Worm (Caenorhabditis elegans) whole organism, young adult: ENCODE measurements around the gene C25H3.15.

Source experiments
- B0261.1 ChIP-seq: sonication (generic microtip); optimal IDR thresholded peaks from 2 replicates; lab custom pipeline; 2016; ENCODE audit warnings: mild to moderate bottlenecking, missing genetic modification characterization, moderate library complexity, missing compliant biosample characterization
- B0336.3 ChIP-seq: fragments of 200-800 bp; sonication (Bioruptor generic); IDR thresholded peaks from 2 replicates; pipeline ENCODE4 v1.3.6; 2022; ENCODE audit warnings: missing genetic modification characterization, missing compliant biosample characterization
- F22D6.2 ChIP-seq: sonication (generic microtip); optimal IDR thresholded peaks from 2 replicates; lab custom pipeline; 2016; ENCODE audit warnings: mild to moderate bottlenecking, missing genetic modification characterization, missing compliant biosample characterization
- F33H1.4 ChIP-seq: fragments of 200-800 bp; sonication (Bioruptor generic); IDR thresholded peaks from 2 replicates; pipeline ENCODE4 v1.3.6; 2022; ENCODE audit warnings: missing genetic modification reagents, missing genetic modification characterization, missing compliant biosample characterization
- F39B2.1 ChIP-seq: fragments of 200-800 bp; sonication (Bioruptor generic); IDR thresholded peaks from 2 replicates; pipeline ENCODE4 v1.3.6; 2022; ENCODE audit warnings: missing genetic modification reagents, missing genetic modification characterization, missing compliant biosample characterization
- K12H6.12 ChIP-seq: fragments of 200-800 bp; sonication (Bioruptor generic); optimal IDR thresholded peaks from 2 replicates; lab custom pipeline; 2018; ENCODE audit warnings: mild to moderate bottlenecking, missing genetic modification characterization, missing compliant biosample characterization
- T07F8.4 ChIP-seq: sonication (generic microtip); optimal IDR thresholded peaks from 2 replicates; lab custom pipeline; 2016; ENCODE audit warnings: mild to moderate bottlenecking, missing genetic modification characterization, moderate library complexity, missing compliant biosample characterization
- Y53F4B.3 ChIP-seq: fragments of 200-800 bp; sonication (Bioruptor generic); IDR thresholded peaks from 2 replicates; pipeline ENCODE4 v1.3.6; 2022; ENCODE audit warnings: missing genetic modification reagents, missing genetic modification characterization, missing compliant biosample characterization
- Y53G8AR.9 ChIP-seq: fragments of 200-800 bp; sonication (Bioruptor generic); conservative IDR thresholded peaks from 2 replicates; pipeline ENCODE4 v1.3.6; 2022; ENCODE audit warnings: missing genetic modification reagents, missing genetic modification characterization, missing compliant biosample characterization
- Y67H2A.10 ChIP-seq: fragments of 200-800 bp; sonication (Bioruptor generic); conservative IDR thresholded peaks from 2 replicates; pipeline ENCODE4 v1.3.6; 2022; ENCODE audit warnings: missing genetic modification reagents, missing genetic modification characterization, missing compliant biosample characterization
- Y79H2A.3 ChIP-seq: fragments of 200-800 bp; sonication (Bioruptor generic); conservative IDR thresholded peaks from 2 replicates; pipeline ENCODE4 v1.3.6; 2022; ENCODE audit warnings: missing genetic modification reagents, missing genetic modification characterization, missing compliant biosample characterization
- ZK185.1 ChIP-seq: sonication (generic microtip); optimal IDR thresholded peaks from 2 replicates; lab custom pipeline; 2016; ENCODE audit warnings: mild to moderate bottlenecking, missing genetic modification characterization, missing compliant biosample characterization; ENCODE audit not compliant: poor library complexity, severe bottlenecking
- ama-1 ChIP-seq, 3 experiments: fragments of 150-350 bp in 1 of 3; sonication (generic microtip) in 2 of 3; optimal IDR thresholded peaks; 2 replicates each; lab custom pipeline; 2014 to 2018; ENCODE audit warnings: missing biosample characterization in 2 of 3, missing genetic modification characterization in 2 of 3, missing genetic modification reagents in 2 of 3
- aptf-3 ChIP-seq: fragments of 200-800 bp; sonication (Bioruptor generic); IDR thresholded peaks from 2 replicates; pipeline ENCODE4 v1.3.6; 2022; ENCODE audit warnings: missing genetic modification characterization, missing compliant biosample characterization
- atf-7 ChIP-seq: sonication (generic microtip); optimal IDR thresholded peaks from 2 replicates; lab custom pipeline; 2017; ENCODE audit warnings: mild to moderate bottlenecking, missing genetic modification characterization, missing compliant biosample characterization
- ceh-100 ChIP-seq: fragments of 200-800 bp; sonication (Bioruptor generic); IDR thresholded peaks from 2 replicates; pipeline ENCODE4 v1.3.6; 2022; ENCODE audit warnings: missing genetic modification reagents, missing genetic modification characterization, missing compliant biosample characterization
- ceh-27 ChIP-seq: fragments of 200-800 bp; sonication (Bioruptor generic); optimal IDR thresholded peaks from 2 replicates; lab custom pipeline; 2018; ENCODE audit warnings: mild to moderate bottlenecking, missing genetic modification characterization, moderate library complexity, missing compliant biosample characterization
- dox-1 ChIP-seq: fragments of 200-800 bp; sonication (Bioruptor generic); IDR thresholded peaks from 2 replicates; pipeline ENCODE4 v1.3.6; 2022; ENCODE audit warnings: missing genetic modification reagents, missing genetic modification characterization, missing compliant biosample characterization
- efl-1 ChIP-seq: fragments of 150-350 bp; optimal IDR thresholded peaks from 2 replicates; lab custom pipeline; 2014; ENCODE audit warnings: missing biosample characterization, missing genetic modification reagents, missing genetic modification characterization
- egl-44 ChIP-seq: fragments of 200-800 bp; sonication (Bioruptor generic); IDR thresholded peaks from 2 replicates; pipeline ENCODE4 v1.3.6; 2022; ENCODE audit warnings: missing genetic modification reagents, missing genetic modification characterization, missing compliant biosample characterization
- fkh-3 ChIP-seq: sonication (generic microtip); optimal IDR thresholded peaks from 2 replicates; lab custom pipeline; 2016; ENCODE audit warnings: mild to moderate bottlenecking, missing genetic modification characterization, missing compliant biosample characterization
- gei-17 ChIP-seq: fragments of 200-800 bp; sonication (Bioruptor generic); optimal IDR thresholded peaks from 2 replicates; lab custom pipeline; 2018; ENCODE audit warnings: mild to moderate bottlenecking, missing genetic modification characterization, missing compliant biosample characterization
- hmg-1.2 ChIP-seq: fragments of 200-800 bp; sonication (Bioruptor generic); IDR thresholded peaks from 2 replicates; pipeline ENCODE4 v1.3.6; 2022; ENCODE audit warnings: missing genetic modification reagents, missing genetic modification characterization, missing compliant biosample characterization
- hmg-20 ChIP-seq: fragments of 200-800 bp; sonication (Bioruptor generic); IDR thresholded peaks from 2 replicates; pipeline ENCODE4 v1.3.6; 2022; ENCODE audit warnings: missing genetic modification reagents, missing genetic modification characterization, missing compliant biosample characterization
- let-607 ChIP-seq, 2 experiments: fragments of 200-800 bp in 1 of 2; sonication (Bioruptor generic) in 1 of 2; sonication (generic microtip) in 1 of 2; optimal IDR thresholded peaks; 2 replicates each; lab custom pipeline; 2016 to 2018; ENCODE audit warnings: mild to moderate bottlenecking in 2 of 2, missing compliant biosample characterization in 2 of 2, missing genetic modification characterization in 2 of 2, moderate library complexity in 2 of 2, missing genotype in 1 of 2
- lin-40 ChIP-seq: sonication (generic microtip); optimal IDR thresholded peaks from 2 replicates; lab custom pipeline; 2016; ENCODE audit warnings: missing genetic modification characterization, mild to moderate bottlenecking, missing compliant biosample characterization, missing genotype, missing genetic modification reagents
- lsl-1 ChIP-seq: fragments of 200-800 bp; sonication (Bioruptor generic); optimal IDR thresholded peaks from 2 replicates; lab custom pipeline; 2018; ENCODE audit warnings: mild to moderate bottlenecking, missing genetic modification characterization, moderate library complexity, missing compliant biosample characterization
- madf-3 ChIP-seq: fragments of 200-800 bp; sonication (Bioruptor generic); IDR thresholded peaks from 2 replicates; pipeline ENCODE4 v1.3.6; 2022; ENCODE audit warnings: missing genetic modification reagents, missing genetic modification characterization, missing compliant biosample characterization
- madf-6 ChIP-seq: fragments of 200-800 bp; sonication (Bioruptor generic); IDR thresholded peaks from 2 replicates; pipeline ENCODE4 v1.3.6; 2022; ENCODE audit warnings: missing genetic modification reagents, missing genetic modification characterization, missing compliant biosample characterization
- mes-4 ChIP-seq: sonication (generic microtip); optimal IDR thresholded peaks from 2 replicates; lab custom pipeline; 2016; ENCODE audit warnings: missing genotype, missing genetic modification characterization, missing compliant biosample characterization
- nfya-2 ChIP-seq: fragments of 200-800 bp; sonication (Bioruptor generic); IDR thresholded peaks from 2 replicates; pipeline ENCODE4 v1.3.6; 2022; ENCODE audit warnings: missing genetic modification reagents, missing genetic modification characterization, missing compliant biosample characterization
- nhr-120 ChIP-seq: fragments of 200-800 bp; sonication (Bioruptor generic); IDR thresholded peaks from 2 replicates; pipeline ENCODE4 v1.3.6; 2022; ENCODE audit warnings: missing genetic modification characterization, missing compliant biosample characterization
- nhr-179 ChIP-seq: sonication (generic microtip); optimal IDR thresholded peaks from 2 replicates; lab custom pipeline; 2016; ENCODE audit warnings: mild to moderate bottlenecking, missing genetic modification characterization, missing compliant biosample characterization
- nhr-90 ChIP-seq: sonication (generic microtip); optimal IDR thresholded peaks from 2 replicates; lab custom pipeline; 2016; ENCODE audit warnings: missing genotype, mild to moderate bottlenecking, missing genetic modification characterization, missing compliant biosample characterization
- repo-1 ChIP-seq: sonication (generic microtip); optimal IDR thresholded peaks from 2 replicates; lab custom pipeline; 2017; ENCODE audit warnings: mild to moderate bottlenecking, missing genetic modification characterization, missing compliant biosample characterization
- somi-1 ChIP-seq: fragments of 200-800 bp; sonication (Bioruptor generic); optimal IDR thresholded peaks from 2 replicates; lab custom pipeline; 2018; ENCODE audit warnings: mild to moderate bottlenecking, missing genetic modification characterization, missing compliant biosample characterization
- sptf-2 ChIP-seq: fragments of 200-800 bp; sonication (Bioruptor generic); optimal IDR thresholded peaks from 2 replicates; lab custom pipeline; 2018; ENCODE audit warnings: mild to moderate bottlenecking, missing genetic modification characterization, missing compliant biosample characterization
- tbx-9 ChIP-seq: sonication (generic microtip); optimal IDR thresholded peaks from 2 replicates; lab custom pipeline; 2016; ENCODE audit warnings: borderline replicate concordance, missing genetic modification characterization, inconsistent platforms, missing compliant biosample characterization
- tlf-1 ChIP-seq: fragments of 200-800 bp; sonication (Bioruptor generic); optimal IDR thresholded peaks from 2 replicates; lab custom pipeline; 2018; ENCODE audit warnings: mild to moderate bottlenecking, missing genetic modification characterization, missing compliant biosample characterization
- unc-130 ChIP-seq: sonication (generic microtip); optimal IDR thresholded peaks from 2 replicates; lab custom pipeline; 2016; ENCODE audit warnings: missing genetic modification reagents, missing genetic modification characterization, missing compliant biosample characterization
- unc-62 ChIP-seq: fragments of 150-350 bp; optimal IDR thresholded peaks from 2 replicates; lab custom pipeline; 2014; ENCODE audit warnings: missing biosample characterization, missing genetic modification reagents, missing genetic modification characterization
- zim-3 ChIP-seq: sonication (generic microtip); optimal IDR thresholded peaks from 2 replicates; lab custom pipeline; 2017; ENCODE audit warnings: mild to moderate bottlenecking, missing genetic modification characterization, moderate library complexity, missing compliant biosample characterization

Gene C25H3.15

ce11 chrII:5661735-5662177 lies 3.4 kb upstream of the C25H3.15 start (continued):
- TF ChIP-seq K12H6.12 (tag; lab: Kevin White, UChicago): peak; percentile 90
- TF ChIP-seq tlf-1 (GFP tag; lab: Kevin White, UChicago): peak; percentile 93
- peak; percentile 99 for TF ChIP-seq nfya-2 (GFP tag; lab: Robert Waterston, UW)
- peak; percentile 91 for TF ChIP-seq gei-17 (GFP tag; lab: Kevin White, UChicago)
- peak; percentile 88 for TF ChIP-seq ceh-27
- peak; percentile 97 for TF ChIP-seq repo-1 (tag; lab: Kevin White, UChicago)
- peak; percentile 97 for TF ChIP-seq Y53G8AR.9
- no peak for TF ChIP-seq lsl-1 (GFP tag; lab: Kevin White, UChicago)
- peak; percentile 31; the same call in 1 of the 2 replicates for TF ChIP-seq Y53F4B.3
- TF ChIP-seq let-607 (tag; optimal IDR thresholded peaks at IDR 0.05; lab: Kevin White, UChicago): peak; percentile 82 to 88
- peak; percentile 98; the same call in 1 of the 2 replicates for TF ChIP-seq nhr-120 (GFP tag; lab: Robert Waterston, UW)
- peak; percentile 36 for TF ChIP-seq mes-4 (tag; lab: Kevin White, UChicago)
- peak; percentile 97 for TF ChIP-seq atf-7 (tag; lab: Kevin White, UChicago)
- peak; percentile 99 for TF ChIP-seq tbx-9 (tag; lab: Kevin White, UChicago)
- TF ChIP-seq dox-1 (GFP tag; lab: Robert Waterston, UW): peak; percentile 87; the same call in 1 of the 2 replicates
- TF ChIP-seq nhr-179 (tag; lab: Kevin White, UChicago): peak; percentile 12
- peak; percentile 99 for TF ChIP-seq zim-3
- peak; percentile 85 for TF ChIP-seq Y67H2A.10 (GFP tag; lab: Robert Waterston, UW)
- TF ChIP-seq madf-6 (GFP tag; lab: Robert Waterston, UW): peak; percentile 91
- TF ChIP-seq ZK185.1: peak; percentile 74
- TF ChIP-seq unc-130 (GFP tag; lab: Kevin White, UChicago): peak; percentile 65
- TF ChIP-seq nhr-90 (tag; lab: Kevin White, UChicago): peak; percentile 87
- peak; percentile 96 for TF ChIP-seq Y79H2A.3
- peak; percentile 98 for TF ChIP-seq B0336.3
- no peak; the same call in 1 of the 2 replicates for TF ChIP-seq F33H1.4 (GFP tag; lab: Robert Waterston, UW)
- peak; percentile 55 for TF ChIP-seq B0261.1 (tag; lab: Kevin White, UChicago)
- TF ChIP-seq lin-40: peak; percentile 88
- peak; percentile 48 for TF ChIP-seq unc-62 (GFP tag; lab: Kevin White, UChicago)
- TF ChIP-seq fkh-3 (tag; lab: Kevin White, UChicago): peak; percentile 99
- TF ChIP-seq egl-44 (GFP tag; lab: Robert Waterston, UW): peak; percentile 90; the same call in 1 of the 2 replicates
- TF ChIP-seq T07F8.4 (tag; lab: Kevin White, UChicago): no peak

- no peak for TF ChIP-seq F22D6.2 (tag; lab: Kevin White, UChicago)
- TF ChIP-seq efl-1 (GFP tag; lab: Kevin White, UChicago): no peak
- TF ChIP-seq aptf-3 (GFP tag; lab: Robert Waterston, UW): no peak
- no peak for TF ChIP-seq sptf-2 (GFP tag; lab: Kevin White, UChicago)
- no peak for TF ChIP-seq nhr-90 (tag; lab: Kevin White, UChicago)
- no peak for TF ChIP-seq madf-3 (GFP tag; lab: Robert Waterston, UW)
- TF ChIP-seq hmg-20 (GFP tag; lab: Robert Waterston, UW): no peak
- no peak for TF ChIP-seq hmg-1.2
- TF ChIP-seq ceh-100 (GFP tag; lab: Robert Waterston, UW): no peak
- TF ChIP-seq ama-1 (optimal IDR thresholded peaks at IDR 0.05; lab: Kevin White, UChicago): no peak
- TF ChIP-seq ama-1 (GFP tag; optimal IDR thresholded peaks at IDR 0.05; lab: Kevin White, UChicago): no peak
- TF ChIP-seq F39B2.1 (GFP tag; lab: Robert Waterston, UW): no peak
- TF ChIP-seq somi-1 (GFP tag; lab: Kevin White, UChicago): no peak
- TF ChIP-seq, all 124 proteins: peak for 0
These were observed 1.8 kb upstream of the C25H3.15 start for ce11 chrII:5663180-5663791.
